Worm (Caenorhabditis elegans) whole organism, young adult: ENCODE data around the gene ugt-23.

ENCODE experiments used
- C06A6.2 ChIP-seq: fragments of 200-800 bp; sonication (Bioruptor generic); conservative IDR thresholded peaks from 2 replicates; pipeline ENCODE4 v1.3.6; 2022; ENCODE audit warnings: missing genetic modification characterization, missing compliant biosample characterization
- F37B4.10 ChIP-seq: fragments of 200-800 bp; sonication (Bioruptor generic); IDR thresholded peaks from 2 replicates; pipeline ENCODE4 v1.3.6; 2022; ENCODE audit warnings: missing genetic modification characterization, missing compliant biosample characterization
- K12H6.12 ChIP-seq: fragments of 200-800 bp; sonication (Bioruptor generic); optimal IDR thresholded peaks from 2 replicates; lab custom pipeline; 2018; ENCODE audit warnings: mild to moderate bottlenecking, missing genetic modification characterization, missing compliant biosample characterization
- ceh-40 ChIP-seq: fragments of 200-800 bp; sonication (Bioruptor generic); IDR thresholded peaks from 2 replicates; pipeline ENCODE4 v1.3.6; 2022; ENCODE audit warnings: missing genetic modification characterization, missing compliant biosample characterization
- ceh-58 ChIP-seq: fragments of 200-800 bp; sonication (Bioruptor generic); IDR thresholded peaks from 2 replicates; pipeline ENCODE4 v1.3.6; 2022; ENCODE audit warnings: missing genetic modification characterization, missing compliant biosample characterization
- ceh-79 ChIP-seq: sonication (generic microtip); optimal IDR thresholded peaks from 2 replicates; lab custom pipeline; 2017; ENCODE audit warnings: mild to moderate bottlenecking, missing genetic modification characterization, missing compliant biosample characterization
- egl-44 ChIP-seq: fragments of 200-800 bp; sonication (Bioruptor generic); IDR thresholded peaks from 2 replicates; pipeline ENCODE4 v1.3.6; 2022; ENCODE audit warnings: missing genetic modification reagents, missing genetic modification characterization, missing compliant biosample characterization
- mel-28 ChIP-seq: sonication (generic microtip); optimal IDR thresholded peaks from 2 replicates; lab custom pipeline; 2016; ENCODE audit warnings: borderline replicate concordance, mild to moderate bottlenecking, missing genetic modification characterization, missing compliant biosample characterization
- nfyb-1 ChIP-seq: fragments of 200-800 bp; sonication (Bioruptor generic); IDR thresholded peaks from 2 replicates; pipeline ENCODE4 v1.3.6; 2022; ENCODE audit warnings: missing genetic modification reagents, missing genetic modification characterization, missing compliant biosample characterization
- rcor-1 ChIP-seq: fragments of 200-800 bp; sonication (Bioruptor generic); IDR thresholded peaks from 2 replicates; pipeline ENCODE4 v1.3.6; 2022; ENCODE audit warnings: missing genetic modification reagents, missing genetic modification characterization, missing compliant biosample characterization
- snpc-4 ChIP-seq, 5 experiments: fragments of 150-350 bp in 1 of 5; sonication (generic microtip) in 4 of 5; optimal IDR thresholded peaks; 2 replicates each; lab custom pipeline; 2014 to 2018; ENCODE audit warnings: missing genetic modification characterization in 5 of 5, missing biosample characterization in 3 of 5, antibody characterized with exemption in 2 of 5, mild to moderate bottlenecking in 2 of 5, missing compliant biosample characterization in 2 of 5, missing genotype in 2 of 5, moderate library complexity in 2 of 5, missing genetic modification reagents in 1 of 5
- unc-62 ChIP-seq: fragments of 150-350 bp; optimal IDR thresholded peaks from 2 replicates; lab custom pipeline; 2014; ENCODE audit warnings: missing biosample characterization, missing genetic modification reagents, missing genetic modification characterization
- ztf-3 ChIP-seq: fragments of 200-800 bp; sonication (Bioruptor generic); optimal IDR thresholded peaks from 2 replicates; lab custom pipeline; 2018; ENCODE audit warnings: mild to moderate bottlenecking, missing genetic modification characterization, missing compliant biosample characterization

DNA sequence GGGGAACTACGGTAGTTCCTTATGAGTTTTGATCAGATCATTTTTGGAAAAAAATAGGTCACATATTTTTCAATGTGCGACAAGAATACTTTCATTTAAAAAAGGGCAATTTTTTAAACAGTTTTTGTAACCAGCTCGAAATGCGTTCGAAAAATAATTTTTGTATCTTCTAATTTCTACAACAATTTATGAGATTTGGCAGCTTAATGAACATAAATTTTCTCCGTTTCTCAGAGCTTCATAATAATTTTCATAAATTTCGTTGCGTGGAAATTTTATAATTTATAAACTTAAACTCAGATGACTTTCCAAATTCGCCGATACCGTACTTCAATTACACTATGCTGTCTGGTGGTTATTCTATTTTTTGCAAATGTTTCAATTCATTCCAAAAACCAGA lies 30.1 kb downstream of the ugt-23 start, which contains the start of gene F21G4.3:
- no peak for TF ChIP-seq ceh-58 (GFP tag; lab: Robert Waterston, UW)
- TF ChIP-seq mel-28 (tag; lab: Kevin White, UChicago) = no peak
- TF ChIP-seq ceh-79 (tag; lab: Kevin White, UChicago) = no peak
- TF ChIP-seq C06A6.2 (GFP tag; lab: Robert Waterston, UW) = no peak
- no peak for TF ChIP-seq rcor-1 (GFP tag; lab: Robert Waterston, UW)
- no peak for TF ChIP-seq ztf-3 (GFP tag; lab: Kevin White, UChicago)
- no peak for TF ChIP-seq egl-44 (GFP tag; lab: Robert Waterston, UW)
- TF ChIP-seq K12H6.12 (tag; lab: Kevin White, UChicago) = no peak
- no peak for TF ChIP-seq F37B4.10 (GFP tag; lab: Robert Waterston, UW)
- no peak for TF ChIP-seq nfyb-1
- TF ChIP-seq snpc-4 (GFP tag; optimal IDR thresholded peaks at IDR 0.05; lab: Kevin White, UChicago) = no peak
- no peak for TF ChIP-seq snpc-4 (tag; optimal IDR thresholded peaks at IDR 0.05; lab: Kevin White, UChicago)
- TF ChIP-seq unc-62 (GFP tag; lab: Kevin White, UChicago) = no peak
- TF ChIP-seq ceh-40 = no peak
